Fruit fly (Drosophila melanogaster) whole organism, larva: ENCODE measurements around the gene CG17470.

ENCODE experiments used
- noc ChIP-seq: fragments of 200-800 bp; sonication (Bioruptor generic); optimal IDR thresholded peaks from 3 replicates; lab custom pipeline; 2019; ENCODE audit warnings: missing biosample characterization, mild to moderate bottlenecking, missing genetic modification characterization, moderate library complexity

The CG17470 gene

dm6 chr2L:20643144-20643543 is at the start of gene CG17470:
CG17470 (minus strand) TSS chr2L:20643244.
- TF ChIP-seq noc: no peak

dm6 chr2L:20690055-20690454 is 47.0 kb upstream of the CG17470 start:
- TF ChIP-seq noc: no peak

dm6 chr2L:20688722-20689121 is 45.7 kb upstream of the CG17470 start:
- no peak for TF ChIP-seq noc

- no peak for TF ChIP-seq noc
These were observed 39.2 kb upstream of the CG17470 start, which contains the start of gene CG2617 for dm6 chr2L:20682136-20682733. CG2617 (plus strand) TSS chr2L:20682368.

DNA sequence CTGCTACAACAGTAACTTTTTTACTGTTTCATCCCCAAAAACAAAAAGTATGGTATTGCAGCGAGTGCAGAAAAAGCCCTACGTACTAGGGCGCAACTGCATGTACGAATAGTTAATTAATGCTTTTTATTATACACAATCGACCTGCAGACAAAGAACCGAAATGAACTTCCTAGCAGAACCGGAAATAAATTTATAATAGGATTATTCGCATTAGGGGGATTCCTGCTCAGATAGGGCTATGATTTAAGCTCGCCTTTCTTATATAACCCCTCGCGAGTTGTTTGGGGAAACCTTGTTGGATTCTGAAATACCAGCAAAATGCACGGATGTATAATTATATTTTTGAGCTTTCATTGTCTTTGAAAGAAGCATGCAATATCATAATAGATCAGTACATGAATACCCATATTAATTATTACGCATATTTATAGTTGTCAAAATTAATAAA is 38.6 kb upstream of the CG17470 start, which contains the start of gene Cen:
Cen (minus strand) TSS at position 199 of the 451 bp plus-strand sequence.
- peak; percentile 6 for TF ChIP-seq noc

DNA sequence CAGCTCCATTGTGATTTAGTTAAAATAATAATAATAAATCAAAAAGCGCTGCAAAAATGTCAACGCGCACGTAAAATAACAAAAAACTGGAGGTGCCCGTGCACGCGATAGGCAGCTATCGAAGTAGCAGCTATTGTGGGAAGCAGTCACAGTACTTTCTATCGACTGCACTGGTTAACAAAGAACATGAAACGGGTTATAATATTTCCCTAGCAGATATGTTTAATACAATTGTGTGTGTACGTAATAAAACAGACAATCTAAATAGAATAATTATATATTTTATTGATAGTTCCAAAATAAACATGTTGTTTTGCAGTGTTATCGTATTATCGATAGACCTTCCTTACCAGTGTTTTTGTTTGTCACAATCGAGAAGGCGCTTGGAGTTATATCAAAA is 32.8 kb upstream of the CG17470 start, which contains the start of the genes CG31678 and IKKepsilon:
CG31678 (minus strand) TSS at position 67 of the 400 bp plus-strand sequence.
IKKepsilon (plus strand) TSS at position 171 of the 400 bp plus-strand sequence.
- TF ChIP-seq noc: no peak

DNA sequence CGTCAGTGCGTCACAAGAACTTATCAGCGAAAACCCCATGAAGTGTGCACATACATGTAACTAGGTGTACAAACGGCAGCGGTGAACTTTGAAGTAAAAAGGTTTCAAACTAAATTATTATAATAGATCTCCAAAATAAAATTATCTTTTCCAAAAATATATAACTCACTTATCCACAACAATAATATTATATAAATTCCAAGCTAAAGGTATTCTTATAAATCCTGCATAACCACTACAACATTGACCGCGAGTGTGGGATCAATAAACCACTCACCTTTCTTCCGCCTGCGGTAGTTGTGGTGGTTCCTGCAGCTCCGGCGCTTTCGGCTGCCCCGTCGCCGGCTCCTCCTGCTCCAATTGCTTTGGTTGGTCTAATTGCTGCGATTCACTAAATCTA is 31.7 kb upstream of the CG17470 start:
- no peak for TF ChIP-seq noc

DNA sequence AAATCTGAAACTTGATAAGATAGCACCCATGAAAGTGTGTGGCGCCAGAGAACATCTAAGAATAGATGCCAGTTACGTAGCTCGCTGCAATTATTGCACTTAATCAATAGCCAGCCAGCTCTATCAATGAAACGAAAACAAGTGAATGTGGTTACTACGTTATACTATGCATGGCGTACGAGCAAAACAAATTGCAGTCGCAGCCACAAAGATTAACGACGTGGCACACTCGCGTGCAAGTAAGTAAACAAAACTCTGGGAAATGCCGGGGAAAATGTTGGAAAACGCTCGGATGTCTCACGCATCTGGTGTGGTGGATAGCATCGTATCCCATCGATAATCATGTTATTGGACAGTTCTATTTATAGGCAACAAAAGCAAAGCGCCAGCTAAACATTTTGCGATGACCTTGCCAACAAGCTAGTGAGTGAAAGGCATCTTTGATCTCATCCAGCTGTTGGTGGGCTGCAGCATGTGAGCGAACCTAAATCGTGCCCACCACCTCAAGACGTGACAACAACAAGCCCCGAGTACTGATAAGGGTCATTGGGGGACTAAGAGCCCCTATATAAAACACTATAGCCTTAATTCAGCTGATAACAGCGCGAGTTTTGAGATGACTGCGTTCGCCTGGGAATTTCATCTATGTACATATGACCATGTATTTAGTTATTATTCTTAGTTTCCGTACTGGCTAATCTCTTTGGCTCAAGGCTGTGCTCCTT is 30.9 kb upstream of the CG17470 start:
- TF ChIP-seq noc: peak; percentile 12

DNA sequence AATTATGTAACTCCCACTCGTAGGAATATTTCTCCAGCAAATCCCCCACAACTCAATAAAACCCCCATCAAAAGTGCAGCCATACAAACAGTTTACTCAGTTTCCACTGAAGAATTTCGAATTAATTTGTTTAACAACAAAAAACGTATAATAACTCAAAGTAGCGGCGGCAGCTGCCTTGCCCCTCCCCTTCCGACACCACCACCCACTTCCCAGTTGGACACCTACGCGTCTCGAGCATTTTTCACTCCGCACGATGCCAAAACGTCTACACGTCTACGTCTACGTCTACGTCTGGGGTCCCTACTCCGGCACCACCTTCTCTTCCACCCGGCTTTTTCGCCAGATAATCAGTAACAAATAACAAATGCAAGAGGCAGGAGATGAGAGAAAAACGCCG is 28.2 kb upstream of the CG17470 start:
- TF ChIP-seq noc: no peak

DNA sequence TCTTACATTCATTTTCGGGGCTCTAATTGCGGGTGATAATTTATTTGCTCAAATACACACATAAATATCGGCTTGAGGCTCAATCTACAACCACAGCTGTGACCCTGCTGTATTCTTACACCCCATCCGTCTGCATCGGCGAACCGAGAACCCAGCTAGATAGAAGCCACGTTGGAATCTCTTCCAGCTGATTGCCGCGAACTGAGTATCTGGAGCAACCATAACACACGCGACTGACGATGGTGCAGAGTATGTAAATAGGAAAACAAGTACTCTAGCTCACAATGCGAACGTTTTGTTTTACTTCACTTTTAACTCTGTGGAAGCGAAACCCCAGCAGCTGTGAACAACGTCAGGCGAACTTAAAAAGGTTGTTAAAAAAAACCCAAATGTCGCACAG is 21.4 kb upstream of the CG17470 start:
- TF ChIP-seq noc: no peak

DNA sequence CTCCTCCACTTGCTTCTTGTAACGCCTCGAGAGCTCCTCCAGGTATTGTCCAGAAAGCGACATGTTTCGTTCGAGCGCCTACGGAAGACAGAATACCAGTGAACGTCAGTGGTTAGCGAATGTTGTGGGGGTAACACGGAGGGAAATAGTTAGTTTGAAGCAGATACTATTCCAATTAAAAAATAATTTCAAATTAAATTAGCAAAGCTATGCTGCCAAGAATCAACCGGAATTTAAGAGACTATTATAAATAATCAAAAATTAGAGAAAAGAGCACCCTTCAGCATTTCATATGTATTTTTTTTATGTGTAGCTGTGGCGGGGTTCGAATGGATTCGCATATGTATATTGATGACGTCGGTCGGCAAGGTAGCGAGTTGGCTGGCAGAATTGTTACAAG is 18.0 kb upstream of the CG17470 start:
- no peak for TF ChIP-seq noc

- TF ChIP-seq noc: no peak
These were observed 13.1 kb upstream of the CG17470 start, which contains the start of the genes brun and CG2614 for dm6 chr2L:20656110-20656509. brun (minus strand) TSS chr2L:20656178. CG2614 (plus strand) TSS chr2L:20656426.

- TF ChIP-seq noc: no peak
These were observed 6.8 kb upstream of the CG17470 start, which contains the start of gene CG2611 for dm6 chr2L:20649891-20650290. CG2611 (plus strand) TSS chr2L:20650189.

- TF ChIP-seq noc: no peak
These were observed 5.6 kb upstream of the CG17470 start, which contains the start of gene CG18810 for dm6 chr2L:20648612-20649011. CG18810 (plus strand) TSS chr2L:20648912.

DNA sequence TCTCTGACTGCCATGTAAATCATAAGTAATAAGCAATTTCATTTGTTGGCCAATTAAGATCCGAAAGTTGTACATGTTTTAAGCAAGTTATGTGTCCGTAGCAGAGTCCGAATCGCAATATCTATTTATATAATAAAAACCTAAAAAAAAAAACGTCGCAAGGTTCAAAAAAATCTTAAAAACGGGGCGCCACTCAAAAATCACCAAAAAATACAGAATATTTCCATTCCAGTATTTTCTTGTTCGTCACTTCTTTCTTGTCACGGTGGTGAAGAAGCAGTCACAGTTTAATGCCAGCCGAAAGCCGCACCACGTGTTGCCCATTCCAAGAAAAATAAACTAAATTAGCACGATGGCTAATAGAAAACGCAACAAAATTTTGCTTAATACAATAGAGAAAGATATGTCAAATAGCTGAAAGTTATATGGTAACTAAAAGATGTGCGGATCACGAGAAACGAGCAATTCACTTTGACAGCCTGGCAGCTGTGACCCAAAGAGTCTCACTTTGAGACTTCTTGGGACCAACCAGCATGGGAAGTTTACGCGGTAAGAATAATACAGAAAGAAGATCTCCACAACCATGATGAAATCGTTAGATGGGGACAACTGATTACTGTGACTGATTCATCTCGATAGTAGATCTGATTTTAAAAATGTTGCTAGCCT is 4.3 kb upstream of the CG17470 start:
- TF ChIP-seq noc: no peak

DNA sequence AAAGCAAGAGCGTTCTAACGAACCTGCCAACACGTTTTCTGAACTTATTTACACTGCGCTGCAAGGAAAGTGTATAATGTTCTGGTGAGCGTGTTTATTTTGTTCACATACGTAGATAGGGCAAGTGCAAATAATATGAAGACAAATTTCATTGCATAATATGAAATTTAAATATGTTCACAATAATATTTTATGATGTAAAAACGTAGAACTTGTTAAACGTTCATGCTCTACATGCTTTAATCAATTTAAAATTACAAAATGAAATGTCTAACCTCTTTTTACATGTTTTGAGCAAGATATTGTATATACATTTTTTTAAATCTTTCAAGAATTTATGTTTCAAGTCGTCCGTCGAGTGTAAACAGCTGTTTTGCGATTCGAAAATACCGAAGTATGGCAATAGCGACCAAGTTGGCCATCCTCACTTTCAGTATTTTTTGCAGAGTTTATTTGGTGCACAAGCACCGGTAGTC is 2.4 kb upstream of the CG17470 start, which contains the start of the genes phr6-4 and CG2608:
phr6-4 (minus strand) TSS at position 398 of the 476 bp plus-strand sequence.
CG2608 (plus strand) TSS at position 429 of the 476 bp plus-strand sequence.
- TF ChIP-seq noc: peak; percentile 94

- TF ChIP-seq noc: no peak
These were observed 2.4 kb downstream of the CG17470 start, which contains the start of gene Sfp38D for dm6 chr2L:20640617-20641016. Sfp38D (plus strand) TSS chr2L:20640917.
